Fruit fly (Drosophila melanogaster) whole organism, embryonic: ENCODE results near the gene rau.

ENCODE experiments used
- Awh ChIP-seq: fragments of 200-800 bp; sonication (Bioruptor generic); IDR thresholded peaks from 2 replicates; pipeline ENCODE4, ENCODE4 v1.3.6; 2022; ENCODE audit warnings: missing biosample characterization, missing genetic modification characterization
- CG10209 ChIP-seq: fragments of 200-800 bp; sonication (Bioruptor generic); optimal IDR thresholded peaks from 3 replicates; lab custom pipeline; 2017; ENCODE audit warnings: missing biosample characterization, mild to moderate bottlenecking, missing genetic modification characterization, missing genetic modification reagents
- CG10979 ChIP-seq: fragments of 200-800 bp; sonication (Bioruptor generic); optimal IDR thresholded peaks from 2 replicates; lab custom pipeline; 2018; ENCODE audit warnings: missing biosample characterization, mild to moderate bottlenecking, missing genetic modification characterization, moderate library complexity
- CG12071 ChIP-seq: fragments of 200-800 bp; sonication (Bioruptor generic); optimal IDR thresholded peaks from 3 replicates; lab custom pipeline; 2018; ENCODE audit warnings: missing biosample characterization, mild to moderate bottlenecking, missing genetic modification characterization
- CG12104 ChIP-seq: fragments of 200-800 bp; sonication (Bioruptor generic); optimal IDR thresholded peaks from 3 replicates; lab custom pipeline; 2016; ENCODE audit warnings: missing biosample characterization, missing genetic modification characterization
- CG12155 ChIP-seq: fragments of 200-800 bp; sonication (Bioruptor generic); optimal IDR thresholded peaks from 3 replicates; lab custom pipeline; 2016; ENCODE audit warnings: missing biosample characterization, missing genetic modification characterization
- CG1233 ChIP-seq: fragments of 200-800 bp; sonication (Bioruptor generic); optimal IDR thresholded peaks from 4 replicates; lab custom pipeline; 2018; ENCODE audit warnings: missing biosample characterization, mild to moderate bottlenecking, missing genetic modification characterization
- CG12744 ChIP-seq: fragments of 200-800 bp; sonication (Bioruptor generic); optimal IDR thresholded peaks from 2 replicates; lab custom pipeline; 2016; ENCODE audit warnings: missing biosample characterization, missing genetic modification characterization
- CG13424 ChIP-seq: fragments of 200-800 bp; sonication (Bioruptor generic); optimal IDR thresholded peaks from 2 replicates; lab custom pipeline; 2019; ENCODE audit warnings: missing biosample characterization, mild to moderate bottlenecking, missing genetic modification characterization, moderate library complexity
- CG16779 ChIP-seq: fragments of 200-800 bp; sonication (Bioruptor generic); IDR thresholded peaks from 2 replicates; pipeline ENCODE4 v1.3.6; 2022; ENCODE audit warnings: missing biosample characterization, missing genetic modification characterization
- CG17385 ChIP-seq: fragments of 200-800 bp; sonication (Bioruptor generic); optimal IDR thresholded peaks from 3 replicates; lab custom pipeline; 2018; ENCODE audit warnings: missing biosample characterization, mild to moderate bottlenecking, missing genetic modification characterization
- CG18011 ChIP-seq: fragments of 200-800 bp; sonication (Bioruptor generic); optimal IDR thresholded peaks from 2 replicates; lab custom pipeline; 2017; ENCODE audit warnings: missing biosample characterization, missing genetic modification characterization, mild to moderate bottlenecking, moderate library complexity, missing genotype
- CG3065 ChIP-seq: fragments of 200-800 bp; sonication (Bioruptor generic); optimal IDR thresholded peaks from 2 replicates; lab custom pipeline; 2016; ENCODE audit warnings: missing biosample characterization, missing genetic modification characterization
- CG31224 ChIP-seq: fragments of 200-800 bp; sonication (Bioruptor generic); IDR thresholded peaks from 2 replicates; pipeline ENCODE4 v1.3.6; 2022; ENCODE audit warnings: missing biosample characterization, missing genetic modification characterization
- CG33557 ChIP-seq: fragments of 200-800 bp; sonication (Bioruptor generic); optimal IDR thresholded peaks from 2 replicates; lab custom pipeline; 2019; ENCODE audit warnings: missing biosample characterization, mild to moderate bottlenecking, missing genetic modification characterization, moderate library complexity
- CG3726 ChIP-seq: fragments of 200-800 bp; sonication (Bioruptor generic); IDR thresholded peaks from 3 replicates; pipeline ENCODE4, ENCODE4 v1.3.6; 2022; ENCODE audit warnings: missing biosample characterization, missing genetic modification characterization
- CG3838 ChIP-seq: fragments of 200-800 bp; sonication (Bioruptor generic); optimal IDR thresholded peaks from 3 replicates; lab custom pipeline; 2016; ENCODE audit warnings: missing biosample characterization, missing genetic modification characterization
- CG6813 ChIP-seq: fragments of 200-800 bp; sonication (Bioruptor generic); optimal IDR thresholded peaks from 2 replicates; lab custom pipeline; 2017; ENCODE audit warnings: missing biosample characterization, missing genetic modification characterization, mild to moderate bottlenecking, moderate library complexity, missing genetic modification reagents
- CG8944 ChIP-seq: fragments of 200-800 bp; sonication (Bioruptor generic); optimal IDR thresholded peaks from 3 replicates; lab custom pipeline; 2016; ENCODE audit warnings: missing biosample characterization, missing genetic modification characterization
- CG9817 ChIP-seq: fragments of 200-800 bp; sonication (Bioruptor generic); optimal IDR thresholded peaks from 2 replicates; lab custom pipeline; 2018; ENCODE audit warnings: missing biosample characterization, mild to moderate bottlenecking, missing genetic modification characterization, moderate library complexity
- CkIIα-i1 ChIP-seq: fragments of 200-800 bp; sonication (Bioruptor generic); IDR thresholded peaks from 2 replicates; pipeline ENCODE4 v1.3.6; 2022; ENCODE audit warnings: missing biosample characterization, missing genetic modification characterization
- CoRest ChIP-seq: fragments of 200-800 bp; sonication (Bioruptor generic); optimal IDR thresholded peaks from 3 replicates; lab custom pipeline; 2018; ENCODE audit warnings: missing biosample characterization, mild to moderate bottlenecking, missing genetic modification characterization, moderate library complexity
- Dp ChIP-seq: fragments of 200-800 bp; sonication (Bioruptor generic); optimal IDR thresholded peaks from 2 replicates; lab custom pipeline; 2018; ENCODE audit warnings: missing biosample characterization, mild to moderate bottlenecking, missing genetic modification characterization, moderate library complexity
- Elba2 ChIP-seq: fragments of 200-800 bp; sonication (Bioruptor generic); optimal IDR thresholded peaks from 3 replicates; lab custom pipeline; 2016; ENCODE audit warnings: missing biosample characterization, missing genetic modification characterization
- Hr3 ChIP-seq: fragments of 200-800 bp; sonication (Bioruptor generic); optimal IDR thresholded peaks from 3 replicates; lab custom pipeline; 2016; ENCODE audit warnings: missing biosample characterization, missing genetic modification characterization
- NFAT ChIP-seq: fragments of 200-800 bp; sonication (Bioruptor generic); IDR thresholded peaks from 2 replicates; pipeline ENCODE4 v1.3.6; 2022; ENCODE audit warnings: missing biosample characterization, missing genetic modification characterization
- Ptx1 ChIP-seq: fragments of 200-800 bp; sonication (Bioruptor generic); IDR thresholded peaks from 2 replicates; pipeline ENCODE4 v1.3.6; 2022; ENCODE audit warnings: missing biosample characterization, missing genetic modification characterization
- Rfx ChIP-seq: fragments of 200-800 bp; sonication (Bioruptor generic); IDR thresholded peaks from 2 replicates; pipeline ENCODE4 v1.3.6; 2022; ENCODE audit warnings: missing biosample characterization, missing genetic modification characterization
- Sry-δ ChIP-seq: fragments of 200-800 bp; sonication (Bioruptor generic); optimal IDR thresholded peaks from 2 replicates; lab custom pipeline; 2016; ENCODE audit warnings: missing biosample characterization, missing genetic modification characterization
- Ssrp ChIP-seq: fragments of 200-800 bp; sonication (Bioruptor generic); optimal IDR thresholded peaks from 2 replicates; lab custom pipeline; 2018; ENCODE audit warnings: missing biosample characterization, mild to moderate bottlenecking, missing genetic modification characterization, moderate library complexity
- Xbp1 ChIP-seq: fragments of 200-800 bp; sonication (Bioruptor generic); optimal IDR thresholded peaks from 3 replicates; lab custom pipeline; 2016; ENCODE audit warnings: missing biosample characterization, mild to moderate bottlenecking, missing genetic modification characterization
- ap ChIP-seq: fragments of 200-800 bp; sonication (Bioruptor generic); IDR thresholded peaks from 2 replicates; pipeline ENCODE4 v1.3.6; 2022; ENCODE audit warnings: missing biosample characterization, missing genetic modification characterization
- ato ChIP-seq: fragments of 200-800 bp; sonication (Bioruptor generic); IDR thresholded peaks from 2 replicates; pipeline ENCODE4 v1.3.6; 2022; ENCODE audit warnings: missing biosample characterization, missing genetic modification characterization; ENCODE audit not compliant: partially characterized antibody
- bab2 ChIP-seq: fragments of 200-800 bp; sonication (Bioruptor generic); optimal IDR thresholded peaks from 2 replicates; lab custom pipeline; 2016; ENCODE audit warnings: missing biosample characterization, missing genetic modification characterization
- bowl ChIP-seq: fragments of 200-800 bp; sonication (Bioruptor generic); IDR thresholded peaks from 2 replicates; pipeline ENCODE4 v1.3.6; 2022; ENCODE audit warnings: missing biosample characterization, missing genetic modification characterization
- dan ChIP-seq: fragments of 200-800 bp; sonication (Bioruptor generic); IDR thresholded peaks from 2 replicates; pipeline ENCODE4 v1.3.6; 2022; ENCODE audit warnings: missing biosample characterization, missing genetic modification characterization
- en ChIP-seq: fragments of 200-800 bp; sonication (Bioruptor generic); optimal IDR thresholded peaks from 2 replicates; lab custom pipeline; 2016; ENCODE audit warnings: missing biosample characterization, missing genetic modification characterization
- ftz-f1 ChIP-seq: fragments of 200-800 bp; sonication (Bioruptor generic); optimal IDR thresholded peaks from 2 replicates; lab custom pipeline; 2016; ENCODE audit warnings: missing biosample characterization, missing genetic modification characterization
- fu2 ChIP-seq: fragments of 200-800 bp; sonication (Bioruptor generic); optimal IDR thresholded peaks from 2 replicates; lab custom pipeline; 2016; ENCODE audit warnings: missing biosample characterization, missing genetic modification characterization
- gro ChIP-seq: fragments of 200-800 bp; sonication (Bioruptor generic); optimal IDR thresholded peaks from 2 replicates; lab custom pipeline; 2016; ENCODE audit warnings: missing biosample characterization, missing genetic modification characterization
- ham ChIP-seq: fragments of 200-800 bp; sonication (Bioruptor generic); IDR thresholded peaks from 2 replicates; pipeline ENCODE4 v1.3.6; 2022; ENCODE audit warnings: missing biosample characterization, missing genetic modification characterization
- her ChIP-seq: fragments of 200-800 bp; sonication (Bioruptor generic); optimal IDR thresholded peaks from 2 replicates; lab custom pipeline; 2016; ENCODE audit warnings: missing biosample characterization, missing genetic modification characterization
- hth ChIP-seq: fragments of >200 bp; optimal IDR thresholded peaks from 2 replicates; lab custom pipeline; 2017; ENCODE audit warnings: inconsistent platforms
- klu ChIP-seq: fragments of 200-800 bp; sonication (Bioruptor generic); IDR thresholded peaks from 2 replicates; pipeline ENCODE4 v1.3.6; 2022; ENCODE audit warnings: missing biosample characterization, missing genetic modification characterization
- odd ChIP-seq: fragments of 200-800 bp; sonication (Bioruptor generic); optimal IDR thresholded peaks from 2 replicates; lab custom pipeline; 2017; ENCODE audit warnings: missing biosample characterization, mild to moderate bottlenecking, missing genetic modification characterization
- unc-4 ChIP-seq: fragments of 200-800 bp; sonication (Bioruptor generic); IDR thresholded peaks from 2 replicates; pipeline ENCODE4 v1.3.6; 2022; ENCODE audit warnings: missing biosample characterization, missing genetic modification characterization; ENCODE audit not compliant: partially characterized antibody
- zen ChIP-seq: fragments of 200-800 bp; sonication (Bioruptor generic); optimal IDR thresholded peaks from 3 replicates; lab custom pipeline; 2018; ENCODE audit warnings: missing biosample characterization, mild to moderate bottlenecking, missing genetic modification characterization, moderate library complexity
- zf30C ChIP-seq: fragments of 200-800 bp; sonication (Bioruptor generic); optimal IDR thresholded peaks from 3 replicates; lab custom pipeline; 2018; ENCODE audit warnings: missing biosample characterization, mild to moderate bottlenecking, missing genetic modification characterization

Gene rau

DNA sequence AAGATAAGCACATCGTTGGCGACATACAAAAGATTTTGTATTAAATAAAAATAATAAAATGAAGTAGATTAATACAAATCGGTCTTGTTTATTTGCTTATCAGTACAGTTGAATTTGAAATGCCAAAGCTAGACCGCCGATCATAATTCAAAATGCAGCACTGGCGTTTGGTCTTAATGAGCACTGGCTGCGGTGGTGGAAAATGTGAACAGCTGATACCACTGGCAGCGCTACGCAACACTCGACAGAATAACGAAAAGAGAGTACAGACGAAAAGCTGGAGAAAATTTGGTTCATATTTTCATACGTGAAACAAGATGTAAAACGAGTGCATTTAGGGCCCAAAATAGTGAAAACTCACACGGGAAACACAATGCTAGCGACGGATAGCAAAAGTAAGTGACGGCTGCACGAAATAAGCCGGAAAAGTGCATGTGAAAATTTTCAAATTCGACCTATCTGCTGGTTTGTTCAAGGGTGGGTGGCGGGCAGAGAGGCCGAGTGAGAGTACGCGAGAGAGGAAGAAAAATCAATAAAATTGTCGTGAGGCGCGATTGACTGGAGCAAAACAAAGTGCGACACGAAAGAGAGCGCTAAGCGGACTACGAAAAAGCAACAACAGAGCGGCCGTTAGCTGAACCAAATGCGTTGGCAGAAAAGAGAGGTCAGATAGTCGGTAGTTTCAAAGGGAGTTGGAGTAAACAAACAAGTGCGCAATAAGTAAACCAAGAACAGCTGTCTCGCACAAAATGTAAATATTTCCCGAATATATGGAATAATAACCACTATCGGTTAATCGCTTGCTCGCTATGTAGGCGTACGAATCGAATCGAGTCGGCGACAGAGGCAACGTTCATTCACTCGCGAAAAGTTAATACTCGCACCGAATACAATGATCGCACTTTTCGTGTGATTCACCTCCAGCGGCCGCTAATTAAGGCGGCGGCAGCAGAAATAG is 27.9 kb upstream of the rau start, which contains the start of gene bchs (continued):
- peak; percentile 90 for TF ChIP-seq her (GFP tag; lab: Kevin White, UChicago)
- peak; percentile 57; the same call in 1 of the 2 replicates for TF ChIP-seq NFAT
- peak; percentile 75 for TF ChIP-seq CG12744 (GFP tag; lab: Kevin White, UChicago)
- TF ChIP-seq CG1233, result peak; percentile 93
- TF ChIP-seq CG9817 (tag; lab: Kevin White, UChicago), result peak; percentile 60
- peak; percentile 39; the same call in 1 of the 2 replicates for TF ChIP-seq ap (GFP tag; lab: Robert Waterston, UW)
- TF ChIP-seq CG17385 (GFP tag; lab: Kevin White, UChicago), result peak; percentile 85
- TF ChIP-seq unc-4 (GFP tag; lab: Robert Waterston, UW), result peak; percentile 18; the same call in 1 of the 2 replicates
- no peak for TF ChIP-seq CG18011
- TF ChIP-seq Dp (GFP tag; lab: Kevin White, UChicago), result peak; percentile 98
- peak; percentile 64; the same call in 1 of the 2 replicates for TF ChIP-seq CG16779 (GFP tag; lab: Robert Waterston, UW)
- TF ChIP-seq ftz-f1 (GFP tag; lab: Kevin White, UChicago), result no peak
- TF ChIP-seq Ptx1 (GFP tag; lab: Robert Waterston, UW), result 0 out of 2 replicates have a peak, but pooled peaks have one; percentile 23
- peak; percentile 65 for TF ChIP-seq CoRest (tag; lab: Kevin White, UChicago)
- TF ChIP-seq CG10209 (GFP tag; lab: Kevin White, UChicago), result peak; percentile 95
- peak; percentile 18 for TF ChIP-seq fu2 (GFP tag; lab: Kevin White, UChicago)
- peak; percentile 12 for TF ChIP-seq Hr3 (GFP tag; lab: Kevin White, UChicago)
- TF ChIP-seq CG3065 (GFP tag; lab: Kevin White, UChicago), result peak; percentile 61
- TF ChIP-seq Rfx (GFP tag; lab: Robert Waterston, UW), result peak; percentile 81
- TF ChIP-seq Sry-δ (GFP tag; lab: Kevin White, UChicago), result peak; percentile 42
- TF ChIP-seq CG12155 (GFP tag; lab: Kevin White, UChicago), result peak; percentile 45
- TF ChIP-seq zf30C (GFP tag; lab: Kevin White, UChicago), result peak; percentile 41
- TF ChIP-seq Ssrp (tag; lab: Kevin White, UChicago), result no peak
- peak; percentile 54 for TF ChIP-seq CG31224 (GFP tag; lab: Robert Waterston, UW)
- peak; percentile 78 for TF ChIP-seq bowl (GFP tag; lab: Robert Waterston, UW)
- TF ChIP-seq Awh (GFP tag; lab: Robert Waterston, UW), result peak; percentile 96
- TF ChIP-seq dan, result no peak
- peak; percentile 85 for TF ChIP-seq CG13424
- TF ChIP-seq hth (lab: Kevin White, UChicago), result no peak
- peak; percentile 21 for TF ChIP-seq zen (tag; lab: Kevin White, UChicago)
- TF ChIP-seq ham (GFP tag; lab: Robert Waterston, UW), result no peak
- peak; percentile 82 for TF ChIP-seq CG3838
- TF ChIP-seq CG33557 (GFP tag; lab: Kevin White, UChicago), result peak; percentile 84
- TF ChIP-seq CG12071 (GFP tag; lab: Kevin White, UChicago), result peak; percentile 97
- TF ChIP-seq CkIIα-i1 (GFP tag; lab: Robert Waterston, UW), result peak; percentile 16; the same call in 1 of the 2 replicates
- no peak for TF ChIP-seq gro (GFP tag; lab: Kevin White, UChicago)
- no peak for TF ChIP-seq klu (GFP tag; lab: Robert Waterston, UW)
- TF ChIP-seq ato (GFP tag; lab: Robert Waterston, UW), result peak; percentile 19; the same call in 1 of the 2 replicates
- TF ChIP-seq Xbp1 (GFP tag; lab: Kevin White, UChicago), result peak; percentile 37
- TF ChIP-seq Elba2 (GFP tag; lab: Kevin White, UChicago), result peak; percentile 92
- peak; percentile 87 for TF ChIP-seq en (GFP tag; lab: Kevin White, UChicago)
- peak; percentile 68 for TF ChIP-seq CG10979
- TF ChIP-seq odd (GFP tag; lab: Kevin White, UChicago), result peak; percentile 96
- peak; percentile 99 for TF ChIP-seq CG6813 (GFP tag; lab: Kevin White, UChicago)
- peak; percentile 36; the same call in 1 of the 3 replicates for TF ChIP-seq CG3726 (GFP tag; lab: Robert Waterston, UW)
- peak; percentile 89 for TF ChIP-seq bab2 (GFP tag; lab: Kevin White, UChicago)
- TF ChIP-seq CG12104 (GFP tag; lab: Kevin White, UChicago), result peak; percentile 74
- TF ChIP-seq CG8944 (GFP tag; lab: Kevin White, UChicago), result peak; percentile 70
